Worm (Caenorhabditis elegans) whole organism, mixed stage, embryonic: ENCODE data around the gene his-60.

Experiments
- M03D4.4 ChIP-seq: sonication (generic microtip); optimal IDR thresholded peaks from 2 replicates; lab custom pipeline; 2017; ENCODE audit warnings: mild to moderate bottlenecking, missing genetic modification characterization, missing compliant biosample characterization
- bed-3 ChIP-seq: fragments of 200-800 bp; sonication (Bioruptor generic); optimal IDR thresholded peaks from 3 replicates; lab custom pipeline; 2018; ENCODE audit warnings: mild to moderate bottlenecking, missing genetic modification characterization, moderate library complexity, missing compliant biosample characterization
- blmp-1 ChIP-seq: fragments of 150-350 bp; optimal IDR thresholded peaks from 2 replicates; lab custom pipeline; 2014; ENCODE audit warnings: missing biosample characterization, missing genetic modification characterization
- ceh-39 ChIP-seq: fragments of 150-350 bp; optimal IDR thresholded peaks from 2 replicates; lab custom pipeline; 2014; ENCODE audit warnings: missing biosample characterization, missing genetic modification characterization
- ces-1 ChIP-seq: fragments of 150-350 bp; optimal IDR thresholded peaks from 2 replicates; lab custom pipeline; 2014; ENCODE audit warnings: missing biosample characterization, missing genetic modification reagents, missing genetic modification characterization
- cnd-1 ChIP-seq: fragments of 200-800 bp; sonication (Bioruptor generic); optimal IDR thresholded peaks from 2 replicates; lab custom pipeline; 2018; ENCODE audit warnings: mild to moderate bottlenecking, missing genetic modification characterization, missing compliant biosample characterization
- drap-1 ChIP-seq: fragments of 200-800 bp; sonication (Bioruptor generic); optimal IDR thresholded peaks from 3 replicates; lab custom pipeline; 2018; ENCODE audit warnings: mild to moderate bottlenecking, missing genetic modification characterization, missing compliant biosample characterization
- elt-1 ChIP-seq: sonication (generic microtip); optimal IDR thresholded peaks from 2 replicates; lab custom pipeline; 2017; ENCODE audit warnings: missing genetic modification characterization, mild to moderate bottlenecking, missing compliant biosample characterization, antibody characterized with exemption, moderate library complexity, borderline replicate concordance; ENCODE audit not compliant: insufficient read depth
- elt-3 ChIP-seq: fragments of 150-350 bp; optimal IDR thresholded peaks from 2 replicates; lab custom pipeline; 2014; ENCODE audit warnings: missing biosample characterization, missing genetic modification characterization
- flh-1 ChIP-seq: fragments of 200-800 bp; sonication (Bioruptor generic); optimal IDR thresholded peaks from 2 replicates; lab custom pipeline; 2018; ENCODE audit warnings: mild to moderate bottlenecking, missing genetic modification characterization, moderate library complexity, missing compliant biosample characterization
- ham-2 ChIP-seq: fragments of 200-800 bp; sonication (Bioruptor generic); optimal IDR thresholded peaks from 2 replicates; lab custom pipeline; 2018; ENCODE audit warnings: mild to moderate bottlenecking, missing genetic modification characterization, missing compliant biosample characterization
- hlh-1 ChIP-seq: fragments of 150-350 bp; optimal IDR thresholded peaks from 2 replicates; lab custom pipeline; 2014; ENCODE audit warnings: missing biosample characterization, missing genetic modification reagents, missing genetic modification characterization
- lin-13 ChIP-seq: fragments of 150-350 bp; optimal IDR thresholded peaks from 2 replicates; lab custom pipeline; 2014; ENCODE audit warnings: missing biosample characterization, missing genetic modification characterization
- lin-32 ChIP-seq: fragments of 200-800 bp; sonication (Bioruptor generic); optimal IDR thresholded peaks from 2 replicates; lab custom pipeline; 2018; ENCODE audit warnings: mild to moderate bottlenecking, missing genetic modification characterization, missing compliant biosample characterization
- lsy-2 ChIP-seq: fragments of 150-350 bp; optimal IDR thresholded peaks from 2 replicates; lab custom pipeline; 2014; ENCODE audit warnings: missing biosample characterization, missing genetic modification characterization
- mab-5 ChIP-seq: fragments of 150-350 bp; optimal IDR thresholded peaks from 2 replicates; lab custom pipeline; 2014; ENCODE audit warnings: missing biosample characterization, missing genetic modification characterization
- mep-1 ChIP-seq: fragments of 150-350 bp; optimal IDR thresholded peaks from 2 replicates; lab custom pipeline; 2017; ENCODE audit warnings: missing biosample characterization, missing genetic modification reagents, missing genetic modification characterization, inconsistent platforms
- mls-2 ChIP-seq: sonication (generic microtip); optimal IDR thresholded peaks from 2 replicates; lab custom pipeline; 2016; ENCODE audit warnings: mild to moderate bottlenecking, missing genetic modification characterization, moderate library complexity, missing compliant biosample characterization
- nhr-12 ChIP-seq: fragments of 150-350 bp; optimal IDR thresholded peaks from 2 replicates; lab custom pipeline; 2014; ENCODE audit warnings: missing biosample characterization, missing genetic modification characterization
- nhr-2 ChIP-seq: fragments of 150-350 bp; optimal IDR thresholded peaks from 2 replicates; lab custom pipeline; 2014; ENCODE audit warnings: missing biosample characterization, missing genetic modification characterization
- nhr-28 ChIP-seq: fragments of 150-350 bp; optimal IDR thresholded peaks from 2 replicates; lab custom pipeline; 2014; ENCODE audit warnings: missing biosample characterization, missing genetic modification characterization
- pha-4 ChIP-seq: fragments of 150-350 bp; optimal IDR thresholded peaks from 2 replicates; lab custom pipeline; 2018; ENCODE audit warnings: missing biosample characterization, missing genetic modification reagents, missing genetic modification characterization
- sem-2 ChIP-seq: fragments of 200-800 bp; sonication (Bioruptor generic); optimal IDR thresholded peaks from 2 replicates; lab custom pipeline; 2018; ENCODE audit warnings: mild to moderate bottlenecking, missing genetic modification characterization, missing compliant biosample characterization
- snpc-4 ChIP-seq: fragments of 150-350 bp; optimal IDR thresholded peaks from 2 replicates; lab custom pipeline; 2014; ENCODE audit warnings: missing biosample characterization, missing genetic modification characterization
- sptf-1 ChIP-seq: sonication (generic microtip); optimal IDR thresholded peaks from 2 replicates; lab custom pipeline; 2017; ENCODE audit warnings: mild to moderate bottlenecking, missing genetic modification characterization, moderate library complexity, missing compliant biosample characterization
- tbx-8 ChIP-seq: fragments of 200-800 bp; sonication (Bioruptor generic); optimal IDR thresholded peaks from 2 replicates; lab custom pipeline; 2018; ENCODE audit warnings: mild to moderate bottlenecking, missing genetic modification characterization, moderate library complexity, missing compliant biosample characterization
- zip-8 ChIP-seq: fragments of 150-350 bp; optimal IDR thresholded peaks from 2 replicates; lab custom pipeline; 2014; ENCODE audit warnings: missing biosample characterization, missing genetic modification characterization
- ztf-11 ChIP-seq: fragments of 150-350 bp; optimal IDR thresholded peaks from 2 replicates; lab custom pipeline; 2014; ENCODE audit warnings: missing biosample characterization, missing genetic modification characterization

Gene his-60

ce11 chrIV:7474826-7475225 lies 13.0 kb downstream of the his-60 start, which contains the start of gene slc-25A18.2:
Gene slc-25A18.2 (plus strand): TSS chrIV:7475041.
- TF ChIP-seq nhr-2 (tag; lab: Kevin White, UChicago) (no peak), M03D4.4 (tag; lab: Kevin White, UChicago) (no peak), ces-1 (no peak), bed-3 (GFP tag; lab: Kevin White, UChicago) (no peak), tbx-8 (GFP tag; lab: Kevin White, UChicago) (no peak), sptf-1 (tag; lab: Kevin White, UChicago) (no peak), mab-5 (tag; lab: Kevin White, UChicago) (no peak), elt-3 (tag; lab: Kevin White, UChicago) (no peak), lin-13 (tag; lab: Kevin White, UChicago) (no peak), drap-1 (GFP tag; lab: Kevin White, UChicago) (no peak), lsy-2 (tag; lab: Kevin White, UChicago) (no peak), mls-2 (no peak), mep-1 (no peak), lin-32 (GFP tag; lab: Kevin White, UChicago) (no peak), nhr-28 (tag; lab: Kevin White, UChicago) (no peak)

ce11 chrIV:7473159-7473649 lies 14.6 kb downstream of the his-60 start, which contains the start of the genes plk-3 and F55G1.6:
Gene plk-3 (minus strand): TSS chrIV:7473209.
Gene F55G1.6 (plus strand): TSS chrIV:7473517.
- no peak for TF ChIP-seq ztf-11 (tag; lab: Kevin White, UChicago)
- no peak for TF ChIP-seq nhr-2 (tag; lab: Kevin White, UChicago)
- no peak for TF ChIP-seq nhr-12 (tag; lab: Kevin White, UChicago)
- TF ChIP-seq lsy-2 (tag; lab: Kevin White, UChicago) = no peak
- no peak for TF ChIP-seq flh-1 (GFP tag; lab: Kevin White, UChicago)
- TF ChIP-seq tbx-8 (GFP tag; lab: Kevin White, UChicago) = no peak
- TF ChIP-seq, all 35 proteins: peak for 0

ce11 chrIV:7469782-7470413 lies 17.9 kb downstream of the his-60 start, which contains the start of gene F55G1.7:
Gene F55G1.7 (minus strand): TSS chrIV:7469832.
- TF ChIP-seq cnd-1 (tag; lab: Kevin White, UChicago) = no peak
- TF ChIP-seq pha-4 (tag; lab: Kevin White, UChicago) = no peak
- TF ChIP-seq elt-1 (tag; lab: Kevin White, UChicago) = no peak
- no peak for TF ChIP-seq ham-2
- no peak for TF ChIP-seq sem-2 (GFP tag; lab: Kevin White, UChicago)
- TF ChIP-seq sptf-1 (tag; lab: Kevin White, UChicago) = no peak

- TF ChIP-seq lin-13 (tag; lab: Kevin White, UChicago) (no peak), bed-3 (GFP tag; lab: Kevin White, UChicago) (no peak), lsy-2 (tag; lab: Kevin White, UChicago) (no peak), ztf-11 (tag; lab: Kevin White, UChicago) (no peak), mls-2 (no peak), mab-5 (tag; lab: Kevin White, UChicago) (no peak), blmp-1 (no peak), tbx-8 (GFP tag; lab: Kevin White, UChicago) (no peak), M03D4.4 (tag; lab: Kevin White, UChicago) (no peak), flh-1 (GFP tag; lab: Kevin White, UChicago) (no peak), zip-8 (tag; lab: Kevin White, UChicago) (no peak)
- TF ChIP-seq, all 35 proteins: peak for 0
Observed at ce11 chrIV:7468638-7469037, 19.2 kb downstream of the his-60 start.

- TF ChIP-seq flh-1 (GFP tag; lab: Kevin White, UChicago) = no peak
- no peak for TF ChIP-seq ceh-39
- TF ChIP-seq snpc-4 (tag; lab: Kevin White, UChicago) = no peak
- no peak for TF ChIP-seq lin-32 (GFP tag; lab: Kevin White, UChicago)
- no peak for TF ChIP-seq hlh-1 (tag; lab: Kevin White, UChicago)
- TF ChIP-seq ztf-11 (tag; lab: Kevin White, UChicago) = no peak
- TF ChIP-seq elt-3 (tag; lab: Kevin White, UChicago) = no peak
- TF ChIP-seq ces-1 = no peak
Observed at ce11 chrIV:7467170-7467569, 20.6 kb downstream of the his-60 start.
